Worm (Caenorhabditis elegans) whole organism, L4/young adult: ENCODE measurements around the gene srh-219.

ENCODE experiments used
- W03F9.2 ChIP-seq: fragments of 150-350 bp; optimal IDR thresholded peaks from 2 replicates; lab custom pipeline; 2014; ENCODE audit warnings: missing biosample characterization, missing genetic modification characterization
- dao-5 ChIP-seq: sonication (generic microtip); optimal IDR thresholded peaks from 2 replicates; lab custom pipeline; 2016; ENCODE audit warnings: missing genotype, missing genetic modification characterization, moderate library complexity, missing compliant biosample characterization
- him-1 ChIP-seq: sonication (generic microtip); optimal IDR thresholded peaks from 2 replicates; lab custom pipeline; 2016; ENCODE audit warnings: missing genotype, missing genetic modification reagents, missing genetic modification characterization, missing compliant biosample characterization

srh-219 gene

DNA sequence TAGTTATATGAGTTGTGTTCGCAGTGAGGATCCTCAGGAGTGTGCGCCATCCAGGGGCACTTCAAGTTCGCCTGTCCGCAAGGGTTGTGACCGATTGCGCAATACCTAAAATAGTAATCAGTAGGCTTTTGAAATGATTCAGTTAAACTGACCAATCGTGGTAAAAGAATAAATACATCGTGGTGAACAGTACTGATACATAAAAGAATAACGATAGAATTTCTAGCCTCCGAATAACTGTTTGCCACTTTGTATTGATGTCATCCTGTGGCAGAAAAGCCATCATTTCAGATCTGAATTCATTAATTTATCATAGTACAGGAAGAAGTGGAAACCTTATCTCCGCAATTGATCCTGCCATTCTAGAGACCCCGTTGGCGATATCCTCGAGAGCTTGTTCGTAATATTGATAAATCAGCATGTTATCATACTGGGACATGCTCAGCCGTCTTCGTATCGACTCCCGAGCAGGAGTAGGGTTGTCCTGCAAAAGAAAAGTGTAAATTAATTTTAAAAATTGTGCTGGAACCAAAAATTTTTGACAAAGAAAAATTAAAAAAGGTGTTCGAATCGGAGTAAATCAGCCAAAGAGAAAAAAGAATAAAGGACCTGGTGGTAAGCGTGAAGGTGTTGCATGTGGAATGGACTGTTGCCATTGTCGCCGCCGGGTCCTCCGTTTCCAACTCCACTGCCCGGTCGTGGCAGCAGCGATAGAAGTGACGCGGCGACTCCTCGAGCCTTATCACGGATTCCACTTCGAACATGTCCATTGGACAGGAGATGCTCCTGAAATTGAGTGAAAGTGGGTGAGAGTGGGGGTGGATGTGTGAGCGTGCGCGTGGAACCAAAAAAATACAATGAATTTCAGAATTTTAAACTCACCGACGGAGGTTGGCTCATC lies 17.8 kb downstream of the srh-219 start:
- TF ChIP-seq dao-5 (tag; lab: Kevin White, UChicago) = no peak
- no peak for TF ChIP-seq him-1 (tag; lab: Kevin White, UChicago)
- no peak for TF ChIP-seq W03F9.2 (tag; lab: Kevin White, UChicago)

- no peak for TF ChIP-seq him-1 (tag; lab: Kevin White, UChicago)
Observed at ce11 chrV:15515365-15515764, 20.1 kb downstream of the srh-219 start.

DNA sequence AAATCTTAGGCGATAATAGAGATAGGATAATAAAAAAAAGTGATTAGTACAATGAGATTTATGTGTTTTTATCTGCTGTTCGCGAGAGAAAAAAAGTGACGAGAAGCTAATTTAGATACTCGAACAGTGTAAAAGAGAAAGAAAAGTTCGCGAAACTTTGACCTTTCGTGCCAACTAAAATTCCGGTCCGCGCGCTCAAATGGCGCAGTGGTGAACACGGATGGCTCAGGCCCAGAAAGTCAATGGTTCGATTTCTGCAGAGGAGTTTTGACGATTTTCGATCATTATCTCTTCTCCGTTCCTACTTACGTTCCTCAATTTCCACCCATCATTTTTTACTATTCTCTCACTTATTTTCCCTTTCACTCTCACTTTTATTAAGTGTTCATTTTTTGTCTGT lies 21.2 kb downstream of the srh-219 start:
- TF ChIP-seq W03F9.2 (tag; lab: Kevin White, UChicago) (no peak), him-1 (tag; lab: Kevin White, UChicago) (no peak), dao-5 (tag; lab: Kevin White, UChicago) (no peak)

ce11 chrV:15517413-15517812 lies 22.1 kb downstream of the srh-219 start, which contains the start of gene F21A3.3:
Gene F21A3.3, plus strand, starts transcription at chrV:15517713.
- TF ChIP-seq dao-5 (tag; lab: Kevin White, UChicago) = no peak
- no peak for TF ChIP-seq him-1 (tag; lab: Kevin White, UChicago)
- no peak for TF ChIP-seq W03F9.2 (tag; lab: Kevin White, UChicago)

DNA sequence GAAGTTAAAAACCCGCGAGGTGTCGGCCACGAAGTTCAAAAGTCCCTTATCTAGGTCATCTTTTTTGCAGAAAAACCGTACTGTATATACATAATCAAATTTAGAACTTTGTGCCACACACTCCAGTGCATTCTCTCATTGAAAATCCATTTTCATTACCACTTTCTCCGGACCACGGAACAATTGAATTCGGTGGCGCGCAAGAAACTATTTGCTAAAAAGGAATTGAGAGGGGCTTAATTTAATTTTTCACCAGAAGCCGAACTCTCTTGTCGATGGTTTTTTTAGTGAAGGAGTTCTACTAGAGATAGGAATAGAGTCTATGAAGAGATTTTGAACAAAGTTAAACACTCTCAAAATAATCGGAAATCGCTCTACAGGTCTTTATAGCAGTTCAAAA lies 24.6 kb downstream of the srh-219 start:
- TF ChIP-seq W03F9.2 (tag; lab: Kevin White, UChicago) (no peak), dao-5 (tag; lab: Kevin White, UChicago) (no peak), him-1 (tag; lab: Kevin White, UChicago) (no peak)

- no peak for TF ChIP-seq W03F9.2 (tag; lab: Kevin White, UChicago)
- TF ChIP-seq dao-5 (tag; lab: Kevin White, UChicago) = no peak
- TF ChIP-seq him-1 (tag; lab: Kevin White, UChicago) = no peak
Observed at ce11 chrV:15520398-15520797, 25.1 kb downstream of the srh-219 start.

ce11 chrV:15521920-15522319 lies 26.7 kb downstream of the srh-219 start, which contains the start of gene lgc-31:
Gene lgc-31, minus strand, starts transcription at chrV:15522020.
- no peak for TF ChIP-seq W03F9.2 (tag; lab: Kevin White, UChicago)
- no peak for TF ChIP-seq dao-5 (tag; lab: Kevin White, UChicago)
- TF ChIP-seq him-1 (tag; lab: Kevin White, UChicago) = no peak

ce11 chrV:15529069-15529468 lies 33.8 kb downstream of the srh-219 start, which contains the start of gene srh-276:
Gene srh-276, plus strand, starts transcription at chrV:15529369.
- TF ChIP-seq W03F9.2 (tag; lab: Kevin White, UChicago) = no peak
- no peak for TF ChIP-seq him-1 (tag; lab: Kevin White, UChicago)

DNA sequence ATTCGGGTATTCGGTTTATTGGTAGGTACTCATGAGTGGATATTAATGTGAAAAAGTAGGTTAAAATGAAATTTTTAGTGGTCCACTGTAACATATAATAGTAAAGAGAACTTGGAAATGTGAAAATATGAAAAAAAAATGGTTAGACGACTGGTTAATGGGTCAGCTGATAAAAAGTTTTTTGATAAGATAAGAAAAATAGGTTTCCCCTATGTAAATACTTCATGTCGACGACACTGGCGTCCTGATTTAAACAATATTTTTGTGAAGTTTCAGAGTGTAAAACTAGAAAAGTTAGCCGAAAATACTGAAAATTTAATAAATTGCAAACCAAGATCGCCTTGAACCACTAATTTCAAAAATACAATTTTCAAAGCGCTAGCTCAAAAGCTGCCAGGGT lies 37.8 kb downstream of the srh-219 start, which contains the start of gene F21A3.11:
Gene F21A3.11 (minus strand): TSS at position 117 of the 400 bp plus-strand sequence.
- no peak for TF ChIP-seq him-1 (tag; lab: Kevin White, UChicago)

ce11 chrV:15533864-15534263 lies 38.6 kb downstream of the srh-219 start, which contains the start of gene F21A3.2:
Gene F21A3.2, minus strand, starts transcription at chrV:15533964.
- no peak for TF ChIP-seq W03F9.2 (tag; lab: Kevin White, UChicago)
- no peak for TF ChIP-seq dao-5 (tag; lab: Kevin White, UChicago)
- no peak for TF ChIP-seq him-1 (tag; lab: Kevin White, UChicago)

ce11 chrV:15536320-15536719 lies 41.1 kb downstream of the srh-219 start, which contains the start of gene F21A3.4:
Gene F21A3.4, plus strand, starts transcription at chrV:15536620.
- TF ChIP-seq dao-5 (tag; lab: Kevin White, UChicago) (no peak), W03F9.2 (tag; lab: Kevin White, UChicago) (no peak), him-1 (tag; lab: Kevin White, UChicago) (no peak)

DNA sequence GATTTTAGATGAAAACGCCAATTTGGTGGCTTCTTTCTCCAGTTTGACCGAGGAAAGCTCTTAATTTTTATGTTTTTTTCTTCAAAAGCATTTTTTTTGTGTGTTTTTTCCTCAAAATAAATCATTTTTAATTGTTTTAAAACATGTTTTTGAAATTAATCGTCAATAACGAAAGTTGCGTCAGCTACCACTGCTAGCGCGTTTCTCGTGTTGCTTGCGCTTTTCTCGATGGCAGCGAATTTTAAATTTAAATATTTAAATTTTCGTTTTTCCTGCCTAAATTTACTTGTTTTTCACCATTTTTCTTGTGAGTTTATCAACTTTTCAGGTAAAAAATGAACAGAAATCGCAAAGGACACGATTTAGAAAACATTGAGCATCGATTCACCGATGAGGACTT lies 42.7 kb downstream of the srh-219 start, which contains the start of gene prde-1:
Gene prde-1 (plus strand): TSS at position 322 of the 400 bp plus-strand sequence.
- TF ChIP-seq him-1 (tag; lab: Kevin White, UChicago) = no peak
- no peak for TF ChIP-seq W03F9.2 (tag; lab: Kevin White, UChicago)
- TF ChIP-seq dao-5 (tag; lab: Kevin White, UChicago) = no peak

DNA sequence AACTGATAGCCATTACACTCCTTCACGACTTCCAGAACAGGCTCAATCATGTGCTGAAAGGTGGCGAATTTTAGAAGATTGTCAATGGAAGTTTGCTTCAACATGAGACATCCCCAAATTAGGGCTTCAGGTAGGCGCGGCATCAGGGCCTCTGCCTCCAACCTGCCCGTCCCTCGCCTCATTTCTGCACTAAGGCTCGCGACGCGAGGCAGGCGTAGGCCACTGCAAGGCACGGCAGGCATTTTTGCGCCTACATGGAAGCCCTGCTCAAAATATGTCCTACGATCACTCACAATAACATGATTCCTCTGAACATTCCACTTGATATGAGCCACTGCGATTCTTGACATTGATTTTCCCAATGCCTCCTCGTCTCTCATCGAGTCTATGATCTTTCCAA lies 48.0 kb downstream of the srh-219 start:
- TF ChIP-seq dao-5 (tag; lab: Kevin White, UChicago) = no peak
- TF ChIP-seq W03F9.2 (tag; lab: Kevin White, UChicago) = no peak
- no peak for TF ChIP-seq him-1 (tag; lab: Kevin White, UChicago)

DNA sequence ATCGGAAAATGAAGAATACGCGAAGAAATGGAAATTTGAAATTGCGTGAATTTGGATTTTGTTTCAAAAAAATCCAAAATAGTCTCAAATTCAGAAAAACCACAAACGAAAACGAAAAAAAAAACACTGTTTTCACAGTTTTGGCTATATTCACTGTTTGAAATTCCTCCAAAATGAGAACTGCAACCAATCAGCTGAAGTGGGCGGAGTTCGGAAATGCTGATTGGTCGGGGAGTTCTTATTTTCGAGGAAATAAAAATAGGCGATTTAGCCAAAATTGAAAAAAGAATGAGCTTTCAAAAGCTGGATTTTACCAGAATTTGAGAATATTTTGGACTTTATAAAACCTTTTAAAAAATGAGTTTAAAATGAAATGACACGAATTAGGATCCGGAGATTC lies 49.6 kb downstream of the srh-219 start, which contains the start of gene glb-14:
Gene glb-14 (minus strand): TSS at position 97 of the 400 bp plus-strand sequence.
- no peak for TF ChIP-seq dao-5 (tag; lab: Kevin White, UChicago)
- no peak for TF ChIP-seq W03F9.2 (tag; lab: Kevin White, UChicago)
- TF ChIP-seq him-1 (tag; lab: Kevin White, UChicago) = no peak
